Fruit fly (Drosophila melanogaster) whole organism, embryonic: Measurements from ENCODE around the gene Indy.

ENCODE experiments used
- CG10979 ChIP-seq: fragments of 200-800 bp; sonication (Bioruptor generic); optimal IDR thresholded peaks from 2 replicates; lab custom pipeline; 2018; ENCODE audit warnings: missing biosample characterization, mild to moderate bottlenecking, missing genetic modification characterization, moderate library complexity
- CG12299 ChIP-seq: fragments of 200-800 bp; sonication (Bioruptor generic); optimal IDR thresholded peaks from 2 replicates; lab custom pipeline; 2018; ENCODE audit warnings: missing biosample characterization, mild to moderate bottlenecking, missing genetic modification characterization
- CG12391 ChIP-seq: fragments of 200-800 bp; sonication (Bioruptor generic); optimal IDR thresholded peaks from 3 replicates; lab custom pipeline; 2018; ENCODE audit warnings: missing biosample characterization, mild to moderate bottlenecking, missing genetic modification characterization, moderate library complexity
- CG12659 ChIP-seq: fragments of 200-800 bp; sonication (Bioruptor generic); optimal IDR thresholded peaks from 3 replicates; lab custom pipeline; 2017; ENCODE audit warnings: mild to moderate bottlenecking, missing biosample characterization, missing genetic modification reagents, missing genetic modification characterization
- CG13287 ChIP-seq: fragments of 200-800 bp; sonication (Bioruptor generic); IDR thresholded peaks from 2 replicates; pipeline ENCODE4 v1.3.6; 2022; ENCODE audit warnings: missing biosample characterization, missing genetic modification characterization; ENCODE audit not compliant: partially characterized antibody
- CG18011 ChIP-seq: fragments of 200-800 bp; sonication (Bioruptor generic); optimal IDR thresholded peaks from 2 replicates; lab custom pipeline; 2017; ENCODE audit warnings: missing biosample characterization, missing genetic modification characterization, mild to moderate bottlenecking, moderate library complexity, missing genotype
- CG2116 ChIP-seq: fragments of 200-800 bp; sonication (Bioruptor generic); optimal IDR thresholded peaks from 3 replicates; lab custom pipeline; 2018; ENCODE audit warnings: missing biosample characterization, mild to moderate bottlenecking, missing genetic modification characterization
- CG2678 ChIP-seq: fragments of 200-800 bp; sonication (Bioruptor generic); optimal IDR thresholded peaks from 3 replicates; lab custom pipeline; 2019; ENCODE audit warnings: missing biosample characterization, mild to moderate bottlenecking, missing genetic modification characterization, moderate library complexity
- CG31388 ChIP-seq: fragments of 200-800 bp; sonication (Bioruptor generic); optimal IDR thresholded peaks from 2 replicates; lab custom pipeline; 2016; ENCODE audit warnings: missing biosample characterization, missing genetic modification characterization
- CG3281 ChIP-seq: fragments of 200-800 bp; sonication (Bioruptor generic); optimal IDR thresholded peaks from 3 replicates; lab custom pipeline; 2017; ENCODE audit warnings: missing biosample characterization, mild to moderate bottlenecking, missing genetic modification characterization
- CG34376 ChIP-seq: fragments of 200-800 bp; sonication (Bioruptor generic); optimal IDR thresholded peaks from 2 replicates; lab custom pipeline; 2018; ENCODE audit warnings: missing biosample characterization, mild to moderate bottlenecking, missing genetic modification characterization
- CG4360 ChIP-seq: fragments of 200-800 bp; sonication (Bioruptor generic); IDR thresholded peaks from 2 replicates; pipeline ENCODE4 v1.3.6; 2022; ENCODE audit warnings: missing biosample characterization, missing genetic modification characterization
- CG4424 ChIP-seq: fragments of 200-800 bp; sonication (Bioruptor generic); optimal IDR thresholded peaks from 3 replicates; lab custom pipeline; 2016; ENCODE audit warnings: missing biosample characterization, missing genetic modification characterization
- CG4707 ChIP-seq: fragments of 200-800 bp; sonication (Bioruptor generic); optimal IDR thresholded peaks from 2 replicates; lab custom pipeline; 2018; ENCODE audit warnings: missing biosample characterization, mild to moderate bottlenecking, missing genetic modification characterization, moderate library complexity
- CG4820 ChIP-seq: fragments of 200-800 bp; sonication (Bioruptor generic); optimal IDR thresholded peaks from 3 replicates; lab custom pipeline; 2016; ENCODE audit warnings: missing biosample characterization, missing genetic modification characterization
- CG7928 ChIP-seq: fragments of 200-800 bp; sonication (Bioruptor generic); optimal IDR thresholded peaks from 2 replicates; lab custom pipeline; 2017; ENCODE audit warnings: missing biosample characterization, mild to moderate bottlenecking, missing genetic modification characterization
- CG8924 ChIP-seq: fragments of 200-800 bp; optimal IDR thresholded peaks from 3 replicates; lab custom pipeline; 2019; ENCODE audit warnings: missing biosample characterization, mild to moderate bottlenecking, missing genetic modification characterization, moderate library complexity
- Chrac-16 ChIP-seq: fragments of 200-800 bp; sonication (Bioruptor generic); optimal IDR thresholded peaks from 3 replicates; lab custom pipeline; 2016; ENCODE audit warnings: missing biosample characterization, missing genetic modification characterization
- Fer1 ChIP-seq: fragments of 200-800 bp; sonication (Bioruptor generic); optimal IDR thresholded peaks from 2 replicates; lab custom pipeline; 2017; ENCODE audit warnings: missing biosample characterization, mild to moderate bottlenecking, missing genetic modification characterization
- Hey ChIP-seq: fragments of 200-800 bp; sonication (Bioruptor generic); optimal IDR thresholded peaks from 3 replicates; lab custom pipeline; 2018; ENCODE audit warnings: missing biosample characterization, mild to moderate bottlenecking, missing genetic modification characterization
- Hr51 ChIP-seq, 2 experiments: fragments of 200-800 bp; sonication (Bioruptor generic); optimal IDR thresholded peaks; 2 replicates in 1 of 2; 3 replicates in 1 of 2; lab custom pipeline; 2016 to 2018; ENCODE audit warnings: missing biosample characterization in 2 of 2, missing genetic modification characterization in 2 of 2, mild to moderate bottlenecking in 1 of 2, moderate library complexity in 1 of 2
- Pdp1 ChIP-seq, 2 experiments: fragments of 200-800 bp; sonication (Bioruptor generic); optimal IDR thresholded peaks; 3 replicates each; lab custom pipeline; 2016; ENCODE audit warnings: missing biosample characterization in 2 of 2, missing genetic modification characterization in 2 of 2, mild to moderate bottlenecking in 1 of 2, moderate library complexity in 1 of 2
- Xrp1 ChIP-seq: fragments of 200-800 bp; sonication (Bioruptor generic); IDR thresholded peaks from 2 replicates; pipeline ENCODE4 v1.3.6; 2022; ENCODE audit warnings: missing biosample characterization, missing genetic modification characterization
- abd-A ChIP-seq: fragments of 200-800 bp; sonication (Bioruptor generic); optimal IDR thresholded peaks from 3 replicates; lab custom pipeline; 2019; ENCODE audit warnings: missing biosample characterization, mild to moderate bottlenecking, missing genetic modification characterization, moderate library complexity
- bowl ChIP-seq: fragments of 200-800 bp; sonication (Bioruptor generic); IDR thresholded peaks from 2 replicates; pipeline ENCODE4 v1.3.6; 2022; ENCODE audit warnings: missing biosample characterization, missing genetic modification characterization
- bsh ChIP-seq, 2 experiments: fragments of 200-800 bp; sonication (Bioruptor generic); optimal IDR thresholded peaks; 2 replicates each; lab custom pipeline; 2017 to 2018; ENCODE audit warnings: mild to moderate bottlenecking in 2 of 2, missing biosample characterization in 2 of 2, missing genetic modification characterization in 2 of 2, moderate library complexity in 1 of 2
- caup ChIP-seq: fragments of 200-800 bp; sonication (Bioruptor generic); optimal IDR thresholded peaks from 3 replicates; lab custom pipeline; 2017; ENCODE audit warnings: missing biosample characterization, mild to moderate bottlenecking, missing genetic modification characterization, moderate library complexity; ENCODE audit not compliant: severe bottlenecking
- chm ChIP-seq: fragments of 200-800 bp; sonication (Bioruptor generic); IDR thresholded peaks from 2 replicates; pipeline ENCODE4 v1.3.6; 2022; ENCODE audit warnings: missing biosample characterization, missing genetic modification characterization
- da ChIP-seq: fragments of 200-800 bp; sonication (Bioruptor generic); optimal IDR thresholded peaks from 2 replicates; lab custom pipeline; 2016; ENCODE audit warnings: missing biosample characterization, missing genetic modification characterization
- eve ChIP-seq, 2 experiments: fragments of >200 bp; optimal IDR thresholded peaks; 2 replicates each; lab custom pipeline; 2017; ENCODE audit warnings: missing biosample characterization in 2 of 2, missing genetic modification characterization in 2 of 2
- exex ChIP-seq: fragments of 200-800 bp; sonication (Bioruptor generic); optimal IDR thresholded peaks from 4 replicates; lab custom pipeline; 2018; ENCODE audit warnings: missing biosample characterization, mild to moderate bottlenecking, missing genetic modification characterization, moderate library complexity
- hkb ChIP-seq, 2 experiments: fragments of 200-800 bp in 1 of 2; fragments of >200 bp in 1 of 2; sonication (Bioruptor generic) in 1 of 2; IDR thresholded peaks in 1 of 2; optimal IDR thresholded peaks in 1 of 2; 2 replicates each; pipeline versions ENCODE4 v1.3.6 to Lab custom; 2017 to 2022; ENCODE audit warnings: missing biosample characterization in 1 of 2, missing genetic modification characterization in 1 of 2
- lbe ChIP-seq: fragments of 200-800 bp; sonication (Bioruptor generic); optimal IDR thresholded peaks from 2 replicates; lab custom pipeline; 2016; ENCODE audit warnings: missing biosample characterization, mild to moderate bottlenecking, missing genetic modification characterization
- maf-S ChIP-seq: fragments of 200-800 bp; sonication (Bioruptor generic); optimal IDR thresholded peaks from 2 replicates; lab custom pipeline; 2016; ENCODE audit warnings: missing biosample characterization, missing genetic modification characterization
- phol ChIP-seq: fragments of 200-800 bp; sonication (Bioruptor generic); optimal IDR thresholded peaks from 3 replicates; lab custom pipeline; 2018; ENCODE audit warnings: missing biosample characterization, mild to moderate bottlenecking, missing genetic modification characterization, moderate library complexity
- pros ChIP-seq: fragments of 200-800 bp; sonication (Bioruptor generic); optimal IDR thresholded peaks from 3 replicates; lab custom pipeline; 2019; ENCODE audit warnings: missing biosample characterization, mild to moderate bottlenecking, missing genetic modification characterization, moderate library complexity
- sens ChIP-seq: fragments of 200-800 bp; sonication (Bioruptor generic); peaks from one replicate; lab custom pipeline; 2016; ENCODE audit warnings: missing biosample characterization, missing genetic modification characterization
- sna ChIP-seq: fragments of 200-800 bp; sonication (Bioruptor generic); IDR thresholded peaks from 2 replicates; pipeline ENCODE4 v1.3.6; 2022; ENCODE audit warnings: missing biosample characterization, missing genetic modification characterization; ENCODE audit not compliant: partially characterized antibody
- ssp ChIP-seq: fragments of 200-800 bp; sonication (Bioruptor generic); IDR thresholded peaks from 2 replicates; pipeline ENCODE4 v1.3.6; 2022; ENCODE audit warnings: missing biosample characterization, missing genetic modification characterization
- stc ChIP-seq: fragments of 200-800 bp; sonication (Bioruptor generic); IDR thresholded peaks from 2 replicates; pipeline ENCODE4 v1.3.6; 2022; ENCODE audit warnings: missing biosample characterization, missing genetic modification characterization
- tll ChIP-seq, 2 experiments: fragments of 200-800 bp in 1 of 2; fragments of >200 bp in 1 of 2; sonication (Bioruptor generic) in 1 of 2; optimal IDR thresholded peaks; 2 replicates each; lab custom pipeline; 2017 to 2019; ENCODE audit warnings: missing biosample characterization in 2 of 2, missing genetic modification characterization in 2 of 2, mild to moderate bottlenecking in 1 of 2, moderate library complexity in 1 of 2
- unpg ChIP-seq: fragments of 200-800 bp; sonication (Bioruptor generic); optimal IDR thresholded peaks from 3 replicates; lab custom pipeline; 2018; ENCODE audit warnings: missing biosample characterization, mild to moderate bottlenecking, missing genetic modification characterization, moderate library complexity
- vnd ChIP-seq: fragments of 200-800 bp; sonication (Bioruptor generic); IDR thresholded peaks from 3 replicates; pipeline ENCODE4 v1.3.6; 2022; ENCODE audit warnings: missing biosample characterization, missing genetic modification characterization; ENCODE audit not compliant: partially characterized antibody
- vvl ChIP-seq: fragments of 200-800 bp; sonication (Bioruptor generic); IDR thresholded peaks from 2 replicates; pipeline ENCODE4 v1.3.6; 2022; ENCODE audit warnings: missing biosample characterization, missing genetic modification characterization

Indy gene

dm6 chr3L:18820638-18821382 lies 25.3 kb downstream of the Indy start, which contains the start of the genes CG14073 and HipHop (continued):
- TF ChIP-seq Xrp1 (GFP tag; lab: Robert Waterston, UW) (no peak), Hey (tag; lab: Kevin White, UChicago) (no peak), maf-S (GFP tag; lab: Kevin White, UChicago) (no peak), Pdp1 (GFP tag; optimal IDR thresholded peaks at IDR 0.05; lab: Kevin White, UChicago) (no peak), bowl (GFP tag; lab: Robert Waterston, UW) (no peak), Hr51 (GFP tag; optimal IDR thresholded peaks at IDR 0.05; lab: Kevin White, UChicago) (no peak), CG7928 (GFP tag; lab: Kevin White, UChicago) (no peak)
- TF ChIP-seq, all 482 proteins: peak for 27

DNA sequence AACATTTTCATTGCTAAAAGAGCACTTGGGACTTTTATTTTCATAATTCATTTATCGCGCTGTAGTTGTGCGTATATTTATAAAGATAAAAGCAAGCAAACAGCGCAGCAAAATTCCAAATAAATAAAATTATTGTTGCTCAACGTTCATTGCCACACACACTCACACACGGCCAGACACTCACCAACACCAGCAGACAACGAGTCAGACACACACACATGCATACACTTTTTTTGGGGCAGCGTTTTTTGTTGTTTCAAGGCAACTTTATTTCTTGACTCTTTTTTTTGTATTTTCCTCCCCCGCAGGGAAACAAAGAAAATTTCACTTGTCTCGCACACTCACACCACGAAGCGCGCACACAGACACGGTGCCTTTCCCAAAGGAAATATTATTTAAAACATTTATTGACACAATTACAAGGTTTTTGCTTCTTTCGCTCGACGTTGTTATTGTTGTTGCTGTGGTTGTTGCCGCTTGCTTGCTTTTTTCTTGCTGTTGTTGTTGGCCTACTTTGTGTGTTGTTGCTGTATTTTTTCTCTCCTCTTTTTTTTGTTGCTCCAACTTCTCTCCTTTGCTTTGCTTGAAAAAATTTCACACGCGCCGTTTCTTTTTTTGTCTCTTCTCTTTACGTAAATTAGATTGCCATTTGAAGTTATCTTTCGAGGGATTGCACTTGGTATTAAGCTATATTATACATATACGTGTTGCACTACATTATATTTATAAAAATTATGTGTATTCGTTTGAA lies 26.0 kb downstream of the Indy start:
- no peak for TF ChIP-seq Chrac-16 (GFP tag; lab: Kevin White, UChicago)
- TF ChIP-seq CG10979 (tag; lab: Kevin White, UChicago), result no peak
- TF ChIP-seq CG13287 (GFP tag; lab: Robert Waterston, UW), result 0 out of 2 replicates have a peak, but pooled peaks have one; percentile 13
- TF ChIP-seq hkb (optimal IDR thresholded peaks at IDR 0.05; lab: Kevin White, UChicago), result peak; percentile 31
- TF ChIP-seq hkb (GFP tag; IDR thresholded peaks at IDR 0.05; lab: Robert Waterston, UW), result no peak
- peak; percentile 46 for TF ChIP-seq lbe (GFP tag; lab: Kevin White, UChicago)
- peak; percentile 16 for TF ChIP-seq CG2678
- TF ChIP-seq CG34376 (GFP tag; lab: Kevin White, UChicago), result peak; percentile 18
- no peak for TF ChIP-seq CG18011 (GFP tag; lab: Kevin White, UChicago)
- no peak for TF ChIP-seq caup (GFP tag; lab: Kevin White, UChicago)
- no peak for TF ChIP-seq CG4424 (GFP tag; lab: Kevin White, UChicago)
- no peak for TF ChIP-seq tll (GFP tag; optimal IDR thresholded peaks at IDR 0.05; lab: Kevin White, UChicago)
- TF ChIP-seq CG3281 (GFP tag; lab: Kevin White, UChicago), result no peak
- peak in 1 of 2 experiments; percentile 69 for TF ChIP-seq eve (GFP tag; optimal IDR thresholded peaks at IDR 0.05; lab: Kevin White, UChicago)
- TF ChIP-seq CG4707 (GFP tag; lab: Kevin White, UChicago), result no peak
- peak; percentile 32 for TF ChIP-seq abd-A (tag; lab: Kevin White, UChicago)
- TF ChIP-seq vnd (GFP tag; lab: Robert Waterston, UW), result no peak
- peak; percentile 8 for TF ChIP-seq exex (tag; lab: Kevin White, UChicago)
- peak; percentile 51; the same call in 1 of the 2 replicates for TF ChIP-seq chm
- TF ChIP-seq CG12391 (tag; lab: Kevin White, UChicago), result peak; percentile 0
- TF ChIP-seq CG8924 (tag; lab: Kevin White, UChicago), result peak; percentile 82
- TF ChIP-seq CG12659 (GFP tag; lab: Kevin White, UChicago), result no peak
- peak in 1 of 2 experiments; percentile 82 for TF ChIP-seq bsh (GFP tag; optimal IDR thresholded peaks at IDR 0.05; lab: Kevin White, UChicago)
- TF ChIP-seq CG12299 (tag; lab: Kevin White, UChicago), result peak; percentile 70
- no peak for TF ChIP-seq da (GFP tag; lab: Kevin White, UChicago)
- TF ChIP-seq CG31388 (GFP tag; lab: Kevin White, UChicago), result no peak
- peak; percentile 6 for TF ChIP-seq CG2116 (GFP tag; lab: Kevin White, UChicago)
- peak; percentile 88 for TF ChIP-seq sens (GFP tag; lab: Kevin White, UChicago)
- no peak for TF ChIP-seq CG4820 (GFP tag; lab: Kevin White, UChicago)
- TF ChIP-seq unpg, result peak; percentile 7
- no peak for TF ChIP-seq sna (GFP tag; lab: Robert Waterston, UW)
- TF ChIP-seq Fer1 (GFP tag; lab: Kevin White, UChicago), result peak; percentile 27
- TF ChIP-seq vvl (GFP tag; lab: Robert Waterston, UW), result peak; percentile 29; the same call in 1 of the 2 replicates
- peak; percentile 78 for TF ChIP-seq pros (GFP tag; lab: Kevin White, UChicago)
- peak; percentile 97 for TF ChIP-seq CG4360 (GFP tag; lab: Robert Waterston, UW)
- TF ChIP-seq phol (tag; lab: Kevin White, UChicago), result no peak
- TF ChIP-seq ssp (GFP tag; lab: Robert Waterston, UW), result no peak
- 0 out of 2 replicates have a peak, but pooled peaks have one; percentile 22 for TF ChIP-seq stc (GFP tag; lab: Robert Waterston, UW)
